Fruit fly (Drosophila melanogaster): ENCODE results near the gene Epg5.

Gene Epg5

dm6 chr3R:18745961-18746468 lies 12.7 kb downstream of the Epg5 start, which contains the start of the genes PGS1 and gwl (continued):
- TF ChIP-seq CG2678 (tag; optimal IDR thresholded peaks at IDR 0.05) = no peak
- TF ChIP-seq CG6654 (GFP tag; optimal IDR thresholded peaks at IDR 0.05) = no peak
- no peak for TF ChIP-seq gt (GFP tag; IDR thresholded peaks at IDR 0.05)
- peak; percentile 65 for TF ChIP-seq trem (tag; optimal IDR thresholded peaks at IDR 0.05)
- no peak for TF ChIP-seq dan (GFP tag; IDR thresholded peaks at IDR 0.05)
- no peak for TF ChIP-seq CG1832 (GFP tag; optimal IDR thresholded peaks at IDR 0.05)
- TF ChIP-seq sqz (GFP tag; optimal IDR thresholded peaks at IDR 0.05) = no peak
- peak; percentile 51 for TF ChIP-seq CG3995 (GFP tag; optimal IDR thresholded peaks at IDR 0.05)
- no peak for TF ChIP-seq shn (GFP tag; optimal IDR thresholded peaks at IDR 0.05)
- no peak for TF ChIP-seq Hr78 (GFP tag; optimal IDR thresholded peaks at IDR 0.05)
- TF ChIP-seq Poxn (GFP tag; IDR thresholded peaks at IDR 0.05) = no peak
- no peak for TF ChIP-seq CG10431 (GFP tag; optimal IDR thresholded peaks at IDR 0.05)
- TF ChIP-seq emc (GFP tag; optimal IDR thresholded peaks at IDR 0.05) = no peak
- TF ChIP-seq Stat92E (GFP tag; optimal IDR thresholded peaks at IDR 0.05) = no peak
- TF ChIP-seq CG17359 (tag; optimal IDR thresholded peaks at IDR 0.05) = no peak
- no peak for TF ChIP-seq dati (GFP tag; IDR thresholded peaks at IDR 0.05)
- TF ChIP-seq CG2889 (GFP tag; IDR thresholded peaks at IDR 0.05) = peak; percentile 58; the same call in 1 of the 3 replicates
- TF ChIP-seq gsb (GFP tag; IDR thresholded peaks at IDR 0.05) = peak; percentile 41; the same call in 1 of the 2 replicates
- peak; percentile 81 for TF ChIP-seq al (GFP tag; IDR thresholded peaks at IDR 0.05)
- TF ChIP-seq CG11504 (tag; optimal IDR thresholded peaks at IDR 0.05) = no peak
- peak; percentile 73 for TF ChIP-seq cas (GFP tag; IDR thresholded peaks at IDR 0.05)
- no peak for TF ChIP-seq Hand (GFP tag; optimal IDR thresholded peaks at IDR 0.05)
- peak; percentile 72 for TF ChIP-seq BEAF-32 (GFP tag; optimal IDR thresholded peaks at IDR 0.05)
- TF ChIP-seq pan (optimal IDR thresholded peaks at IDR 0.05) = no peak
- TF ChIP-seq pan (GFP tag; optimal IDR thresholded peaks at IDR 0.05 in 1 of 2, IDR thresholded peaks at IDR 0.05 in 1 of 2) = peak in 1 of 2 experiments; percentile 81
- TF ChIP-seq slp2 (GFP tag; optimal IDR thresholded peaks at IDR 0.05) = no peak
- no peak for TF ChIP-seq Asciz (GFP tag; optimal IDR thresholded peaks at IDR 0.05)
- TF ChIP-seq Sox100B (GFP tag; optimal IDR thresholded peaks at IDR 0.05) = peak; percentile 78
- TF ChIP-seq bab2 (GFP tag; optimal IDR thresholded peaks at IDR 0.05) = peak; percentile 63
- TF ChIP-seq Nf-YB (GFP tag; optimal IDR thresholded peaks at IDR 0.05) = no peak
- no peak for TF ChIP-seq peb (GFP tag; IDR thresholded peaks at IDR 0.05)
- no peak for TF ChIP-seq CG7556 (GFP tag; optimal IDR thresholded peaks at IDR 0.05)
- TF ChIP-seq lab (GFP tag; optimal IDR thresholded peaks at IDR 0.05) = no peak
- peak; percentile 59 for TF ChIP-seq Dek (tag; optimal IDR thresholded peaks at IDR 0.05)
- no peak for TF ChIP-seq CG17186 (GFP tag; optimal IDR thresholded peaks at IDR 0.05)
- TF ChIP-seq HmgZ (tag; optimal IDR thresholded peaks at IDR 0.05) = peak; percentile 5
- TF ChIP-seq CG13287 (GFP tag; IDR thresholded peaks at IDR 0.05; ENCODE audit: partially characterized antibody) = peak; percentile 68
- peak; percentile 42 for TF ChIP-seq CG6765 (GFP tag; optimal IDR thresholded peaks at IDR 0.05)
- peak; percentile 84 for TF ChIP-seq lmd (GFP tag; IDR thresholded peaks at IDR 0.05)
- TF ChIP-seq Mes4 (GFP tag; optimal IDR thresholded peaks at IDR 0.05) = no peak
- peak; percentile 67 for TF ChIP-seq mam (GFP tag; optimal IDR thresholded peaks at IDR 0.05)
- no peak for TF ChIP-seq h (optimal IDR thresholded peaks at IDR 0.05)
- TF ChIP-seq CTCF (GFP tag; optimal IDR thresholded peaks at IDR 0.05) = no peak
- TF ChIP-seq CkIIα-i1 (GFP tag; IDR thresholded peaks at IDR 0.05) = no peak
- TF ChIP-seq CG43689 (GFP tag; IDR thresholded peaks at IDR 0.05) = no peak
- peak; percentile 80 for TF ChIP-seq CG9817 (tag; optimal IDR thresholded peaks at IDR 0.05)
- no peak for TF ChIP-seq aop (GFP tag; IDR thresholded peaks at IDR 0.05)
- no peak for TF ChIP-seq Optix (GFP tag; IDR thresholded peaks at IDR 0.05)
- peak; percentile 69 for TF ChIP-seq fd3F (GFP tag; optimal IDR thresholded peaks at IDR 0.05)
- TF ChIP-seq CG16813 (GFP tag; IDR thresholded peaks at IDR 0.05; ENCODE audit: partially characterized antibody) = peak; percentile 72
- TF ChIP-seq CG11560 (tag; IDR thresholded peaks at IDR 0.05) = peak; percentile 61

All from whole organism, embryonic.